Worm (Caenorhabditis elegans): ENCODE measurements around the gene bre-1.

The bre-1 gene

ce11 chrIV:9005310-9005709 is 18.2 kb downstream of the bre-1 start, which contains the start of gene unc-129:
TSS of gene unc-129 (minus strand) at chrIV:9005410.
- TF ChIP-seq lin-13 (tag; optimal IDR thresholded peaks at IDR 0.05) = no peak
- TF ChIP-seq mep-1 (tag; optimal IDR thresholded peaks at IDR 0.05) = no peak
- TF ChIP-seq mab-5 (tag; optimal IDR thresholded peaks at IDR 0.05) = no peak
- TF ChIP-seq zip-8 (tag; optimal IDR thresholded peaks at IDR 0.05) = no peak
- no peak for TF ChIP-seq sem-2 (GFP tag; optimal IDR thresholded peaks at IDR 0.05)

DNA sequence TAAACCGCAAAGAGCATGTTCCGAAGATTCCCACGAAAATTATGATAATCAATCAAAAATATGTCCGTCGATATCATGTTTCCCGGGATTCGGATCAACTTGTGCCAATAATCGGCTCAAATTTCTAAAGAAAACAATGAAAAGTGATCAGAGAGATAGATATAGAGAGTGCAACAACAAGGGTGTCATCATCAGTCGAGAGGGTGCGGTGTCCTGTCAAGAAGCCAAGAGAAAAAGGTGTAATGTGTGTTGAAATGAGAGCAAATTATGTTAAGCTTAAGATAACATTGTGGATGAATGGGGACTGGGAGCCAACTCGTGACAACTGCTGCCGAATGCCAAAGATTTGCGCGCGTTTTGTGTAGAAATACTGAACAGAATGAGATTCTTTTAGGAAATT is 20.9 kb downstream of the bre-1 start:
- peak; percentile 74 for TF ChIP-seq hlh-1 (tag; optimal IDR thresholded peaks at IDR 0.05)
- TF ChIP-seq ceh-83 (GFP tag; optimal IDR thresholded peaks at IDR 0.05) = no peak
- no peak for TF ChIP-seq ceh-43 (GFP tag; optimal IDR thresholded peaks at IDR 0.05)
- no peak for TF ChIP-seq ces-1 (GFP tag; optimal IDR thresholded peaks at IDR 0.05)
- peak; percentile 72 for TF ChIP-seq unc-62 (GFP tag; optimal IDR thresholded peaks at IDR 0.05)
- no peak for TF ChIP-seq snpc-4 (tag; optimal IDR thresholded peaks at IDR 0.05)
- TF ChIP-seq nhr-76 (tag; optimal IDR thresholded peaks at IDR 0.05) = no peak

DNA sequence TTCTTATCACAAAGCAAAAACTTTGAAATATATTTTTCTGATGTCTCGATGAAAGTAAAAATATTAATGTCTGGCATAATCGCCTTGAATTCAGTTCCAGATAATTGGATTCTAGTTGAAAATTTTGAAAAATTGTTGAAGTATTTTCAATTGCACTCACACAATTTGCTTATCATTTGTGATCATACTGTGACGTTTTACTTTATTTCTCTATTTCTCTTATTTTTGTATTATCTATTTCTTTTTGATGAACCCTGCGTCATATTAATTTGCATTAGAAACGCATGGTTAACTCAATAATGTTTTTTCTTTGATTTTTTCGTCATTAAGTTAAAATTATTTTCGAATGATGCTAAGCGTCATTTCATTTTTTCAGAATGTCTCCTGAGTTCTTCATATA is 23.2 kb downstream of the bre-1 start, which contains the start of gene C53D6.11:
Gene C53D6.11 (plus strand): TSS at position 328 of the 400 bp plus-strand sequence.
- no peak for TF ChIP-seq lin-32 (GFP tag; optimal IDR thresholded peaks at IDR 0.05)
- no peak for TF ChIP-seq ceh-83 (GFP tag; optimal IDR thresholded peaks at IDR 0.05)
- TF ChIP-seq unc-39 (tag; optimal IDR thresholded peaks at IDR 0.05) = no peak
- TF ChIP-seq mab-5 (tag; optimal IDR thresholded peaks at IDR 0.05) = no peak
- no peak for TF ChIP-seq tbx-8 (GFP tag; optimal IDR thresholded peaks at IDR 0.05)
- TF ChIP-seq nhr-76 (tag; optimal IDR thresholded peaks at IDR 0.05) = no peak
- TF ChIP-seq unc-62 (GFP tag; optimal IDR thresholded peaks at IDR 0.05) = no peak
- no peak for TF ChIP-seq nhr-237 (tag; optimal IDR thresholded peaks at IDR 0.05)
- no peak for TF ChIP-seq flh-1 (GFP tag; optimal IDR thresholded peaks at IDR 0.05)
- TF ChIP-seq zip-8 (tag; optimal IDR thresholded peaks at IDR 0.05) = no peak
- no peak for TF ChIP-seq lin-13 (tag; optimal IDR thresholded peaks at IDR 0.05)
- TF ChIP-seq ham-2 (GFP tag; optimal IDR thresholded peaks at IDR 0.05) = no peak
- TF ChIP-seq nhr-12 (tag; optimal IDR thresholded peaks at IDR 0.05) = no peak
- no peak for TF ChIP-seq lsy-2 (tag; optimal IDR thresholded peaks at IDR 0.05)
- no peak for TF ChIP-seq pha-4 (tag; optimal IDR thresholded peaks at IDR 0.05)
- no peak for TF ChIP-seq elt-1 (tag; optimal IDR thresholded peaks at IDR 0.05; ENCODE audit: borderline replicate concordance, insufficient read depth)
- TF ChIP-seq unc-120 (tag; optimal IDR thresholded peaks at IDR 0.05; ENCODE audit: poor library complexity, severe bottlenecking) = no peak
- no peak for TF ChIP-seq cnd-1 (tag; optimal IDR thresholded peaks at IDR 0.05)

DNA sequence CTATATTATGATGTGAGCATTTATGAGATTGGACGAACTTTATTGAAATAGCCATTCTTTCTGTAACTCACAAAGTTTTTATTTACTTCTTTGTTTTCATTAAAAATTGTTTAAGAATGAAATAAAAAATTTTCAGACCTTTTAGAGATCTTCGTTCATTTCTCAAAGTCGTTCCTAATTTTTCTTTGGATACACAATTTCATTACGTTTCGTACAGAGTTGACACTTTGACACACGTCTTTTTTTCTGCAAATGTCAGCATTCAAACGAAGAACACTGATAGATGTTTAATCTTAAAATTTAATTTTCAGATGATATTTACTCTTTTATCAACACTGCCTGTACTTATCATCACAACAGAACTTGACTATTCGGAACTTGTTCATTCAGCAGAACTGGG is 29.4 kb downstream of the bre-1 start, which contains the start of gene acc-2:
Gene acc-2 (plus strand): TSS at position 301 of the 400 bp plus-strand sequence.
- no peak for TF ChIP-seq nhr-76 (tag; optimal IDR thresholded peaks at IDR 0.05)
- no peak for TF ChIP-seq hlh-1 (tag; optimal IDR thresholded peaks at IDR 0.05)
- no peak for TF ChIP-seq pha-4 (tag; optimal IDR thresholded peaks at IDR 0.05)
- no peak for TF ChIP-seq tbx-8 (GFP tag; optimal IDR thresholded peaks at IDR 0.05)
- no peak for TF ChIP-seq flh-1 (GFP tag; optimal IDR thresholded peaks at IDR 0.05)
- no peak for TF ChIP-seq unc-62 (GFP tag; optimal IDR thresholded peaks at IDR 0.05)
- no peak for TF ChIP-seq blmp-1 (tag; optimal IDR thresholded peaks at IDR 0.05)
- TF ChIP-seq sptf-1 (tag; optimal IDR thresholded peaks at IDR 0.05) = no peak
- no peak for TF ChIP-seq ztf-11 (tag; optimal IDR thresholded peaks at IDR 0.05)
- TF ChIP-seq sem-2 (GFP tag; optimal IDR thresholded peaks at IDR 0.05) = no peak

- TF ChIP-seq M03D4.4 (tag; optimal IDR thresholded peaks at IDR 0.05) = no peak
- no peak for TF ChIP-seq unc-39 (tag; optimal IDR thresholded peaks at IDR 0.05)
- no peak for TF ChIP-seq ceh-43 (GFP tag; optimal IDR thresholded peaks at IDR 0.05)
Measured at ce11 chrIV:9020840-9021239, 33.8 kb downstream of the bre-1 start, which contains the start of gene C53D6.4. TSS of gene C53D6.4 (minus strand) at chrIV:9020940.

DNA sequence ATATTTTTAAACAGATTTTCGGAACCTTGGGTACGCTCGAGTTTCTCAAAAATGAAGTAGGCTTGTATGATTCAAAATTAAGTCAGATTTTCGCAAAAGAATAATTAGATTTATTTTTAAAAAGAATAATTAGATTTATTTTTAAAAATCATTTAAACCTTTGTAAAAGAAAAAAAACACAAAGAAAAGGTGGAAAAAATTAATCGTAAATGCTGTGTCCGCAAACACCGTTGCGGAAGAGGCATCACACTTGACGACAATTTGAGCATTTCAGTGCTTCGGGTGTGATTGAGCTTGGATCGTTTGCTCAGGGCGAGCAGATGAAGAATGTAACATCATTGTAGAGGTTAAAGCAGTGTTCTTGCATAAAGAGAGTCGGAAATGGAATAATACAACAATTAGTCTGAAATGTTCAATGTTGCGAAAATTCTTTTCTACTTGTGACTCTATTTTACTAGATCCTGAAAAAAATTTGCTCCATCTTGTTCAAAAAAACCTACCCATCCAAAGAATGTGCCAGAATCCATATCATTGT is 34.2 kb downstream of the bre-1 start:
- no peak for TF ChIP-seq nhr-2 (tag; optimal IDR thresholded peaks at IDR 0.05)
- TF ChIP-seq mab-5 (tag; optimal IDR thresholded peaks at IDR 0.05) = no peak
- TF ChIP-seq ceh-39 (tag; optimal IDR thresholded peaks at IDR 0.05) = no peak
- no peak for TF ChIP-seq lin-13 (tag; optimal IDR thresholded peaks at IDR 0.05)
- TF ChIP-seq ztf-11 (tag; optimal IDR thresholded peaks at IDR 0.05) = no peak
